Fruit fly (Drosophila melanogaster) whole organism, embryonic: Measurements from ENCODE around the gene mxt.

Source experiments
- Aef1 ChIP-seq: fragments of 200-800 bp; sonication (Bioruptor generic); IDR thresholded peaks from 3 replicates; pipeline ENCODE4 v1.3.6; 2022; ENCODE audit warnings: missing biosample characterization, missing genetic modification characterization
- BtbVII ChIP-seq: fragments of 200-800 bp; sonication (Bioruptor generic); optimal IDR thresholded peaks from 3 replicates; lab custom pipeline; 2017; ENCODE audit warnings: missing biosample characterization, mild to moderate bottlenecking, missing genetic modification characterization
- CG10366 ChIP-seq: fragments of 200-800 bp; sonication (Bioruptor generic); IDR thresholded peaks from 2 replicates; pipeline ENCODE4 v1.3.6; 2022; ENCODE audit warnings: missing biosample characterization, missing genetic modification characterization
- CG11560 ChIP-seq: fragments of 200-800 bp; sonication (Bioruptor generic); IDR thresholded peaks from 3 replicates; pipeline ENCODE4 v1.3.6; 2022; ENCODE audit warnings: missing biosample characterization, missing genetic modification characterization
- CG12391 ChIP-seq: fragments of 200-800 bp; sonication (Bioruptor generic); optimal IDR thresholded peaks from 3 replicates; lab custom pipeline; 2018; ENCODE audit warnings: missing biosample characterization, mild to moderate bottlenecking, missing genetic modification characterization, moderate library complexity
- CG12769 ChIP-seq: fragments of 200-800 bp; sonication (Bioruptor generic); optimal IDR thresholded peaks from 2 replicates; lab custom pipeline; 2019; ENCODE audit warnings: missing biosample characterization, mild to moderate bottlenecking, missing genetic modification characterization, moderate library complexity
- CG13624 ChIP-seq: fragments of 200-800 bp; sonication (Bioruptor generic); optimal IDR thresholded peaks from 2 replicates; lab custom pipeline; 2016; ENCODE audit warnings: missing biosample characterization, missing genetic modification characterization
- CG16815 ChIP-seq: fragments of 200-800 bp; sonication (Bioruptor generic); optimal IDR thresholded peaks from 3 replicates; lab custom pipeline; 2017; ENCODE audit warnings: missing biosample characterization, mild to moderate bottlenecking, missing genetic modification characterization
- CG17186 ChIP-seq: fragments of 200-800 bp; sonication (Bioruptor generic); optimal IDR thresholded peaks from 3 replicates; lab custom pipeline; 2017; ENCODE audit warnings: missing biosample characterization, missing genetic modification reagents, missing genetic modification characterization
- CG17912 ChIP-seq: fragments of 200-800 bp; sonication (Bioruptor generic); optimal IDR thresholded peaks from 2 replicates; lab custom pipeline; 2018; ENCODE audit warnings: missing biosample characterization, mild to moderate bottlenecking, missing genetic modification characterization
- CG30020 ChIP-seq: fragments of 200-800 bp; optimal IDR thresholded peaks from 2 replicates; lab custom pipeline; 2019; ENCODE audit warnings: missing biosample characterization, mild to moderate bottlenecking, missing genetic modification characterization, moderate library complexity
- CG31441 ChIP-seq: fragments of 200-800 bp; sonication (Bioruptor generic); IDR thresholded peaks from 2 replicates; pipeline ENCODE4 v1.3.6; 2022; ENCODE audit warnings: missing biosample characterization, missing genetic modification characterization
- CG34224 ChIP-seq: fragments of 200-800 bp; sonication (Bioruptor generic); IDR thresholded peaks from 3 replicates; pipeline ENCODE4 v1.3.6; 2022; ENCODE audit warnings: missing biosample characterization, missing genetic modification characterization; ENCODE audit not compliant: partially characterized antibody
- CG3726 ChIP-seq: fragments of 200-800 bp; sonication (Bioruptor generic); IDR thresholded peaks from 3 replicates; pipeline ENCODE4, ENCODE4 v1.3.6; 2022; ENCODE audit warnings: missing biosample characterization, missing genetic modification characterization
- CG6689 ChIP-seq: fragments of 200-800 bp; sonication (Bioruptor generic); IDR thresholded peaks from 2 replicates; pipeline ENCODE4 v1.3.6; 2022; ENCODE audit warnings: missing biosample characterization, missing genetic modification characterization
- CG7556 ChIP-seq: fragments of 200-800 bp; sonication (Bioruptor generic); optimal IDR thresholded peaks from 2 replicates; lab custom pipeline; 2017; ENCODE audit warnings: missing biosample characterization, mild to moderate bottlenecking, missing genetic modification characterization
- CG8478 ChIP-seq: fragments of >200 bp; optimal IDR thresholded peaks from 2 replicates; lab custom pipeline; 2018
- CG9876 ChIP-seq: fragments of 200-800 bp; sonication (Bioruptor generic); optimal IDR thresholded peaks from 2 replicates; lab custom pipeline; 2016; ENCODE audit warnings: missing biosample characterization, missing genetic modification characterization
- Dbx ChIP-seq: fragments of 200-800 bp; sonication (Bioruptor generic); IDR thresholded peaks from 3 replicates; pipeline ENCODE4 v1.3.6; 2022; ENCODE audit warnings: missing biosample characterization, missing genetic modification characterization
- HLHmδ ChIP-seq: fragments of 200-800 bp; sonication (Bioruptor generic); optimal IDR thresholded peaks from 2 replicates; lab custom pipeline; 2018; ENCODE audit warnings: missing biosample characterization, mild to moderate bottlenecking, missing genetic modification characterization, moderate library complexity
- Hr78 ChIP-seq, 2 experiments: fragments of 200-800 bp in 1 of 2; fragments of >200 bp in 1 of 2; sonication (Bioruptor generic) in 1 of 2; optimal IDR thresholded peaks; 2 replicates each; lab custom pipeline; 2017 to 2019; ENCODE audit warnings: missing biosample characterization in 2 of 2, missing genetic modification characterization in 2 of 2, mild to moderate bottlenecking in 1 of 2, moderate library complexity in 1 of 2
- MBD-R2 ChIP-seq: fragments of 200-800 bp; sonication (Bioruptor generic); IDR thresholded peaks from 2 replicates; pipeline ENCODE4 v1.3.6; 2022; ENCODE audit warnings: missing biosample characterization, missing genetic modification characterization
- Max ChIP-seq: fragments of 200-800 bp; sonication (Bioruptor generic); optimal IDR thresholded peaks from 2 replicates; lab custom pipeline; 2016; ENCODE audit warnings: missing biosample characterization, mild to moderate bottlenecking, missing genetic modification characterization
- NFAT ChIP-seq: fragments of 200-800 bp; sonication (Bioruptor generic); IDR thresholded peaks from 2 replicates; pipeline ENCODE4 v1.3.6; 2022; ENCODE audit warnings: missing biosample characterization, missing genetic modification characterization
- Nf-YA ChIP-seq: fragments of 200-800 bp; sonication (Bioruptor generic); IDR thresholded peaks from 2 replicates; pipeline ENCODE4 v1.3.6; 2022; ENCODE audit warnings: missing biosample characterization, missing genetic modification characterization
- Sry-δ ChIP-seq: fragments of 200-800 bp; sonication (Bioruptor generic); optimal IDR thresholded peaks from 2 replicates; lab custom pipeline; 2016; ENCODE audit warnings: missing biosample characterization, missing genetic modification characterization
- Usf ChIP-seq: fragments of 200-800 bp; sonication (Bioruptor generic); optimal IDR thresholded peaks from 2 replicates; lab custom pipeline; 2017; ENCODE audit warnings: missing genotype, missing biosample characterization, missing genetic modification characterization
- bab2 ChIP-seq: fragments of 200-800 bp; sonication (Bioruptor generic); optimal IDR thresholded peaks from 2 replicates; lab custom pipeline; 2016; ENCODE audit warnings: missing biosample characterization, missing genetic modification characterization
- cato ChIP-seq: fragments of 200-800 bp; sonication (Bioruptor generic); optimal IDR thresholded peaks from 2 replicates; lab custom pipeline; 2016; ENCODE audit warnings: missing biosample characterization, missing genetic modification characterization, borderline replicate concordance
- chn ChIP-seq: fragments of 200-800 bp; sonication (Bioruptor generic); optimal IDR thresholded peaks from 2 replicates; lab custom pipeline; 2016; ENCODE audit warnings: missing biosample characterization, missing genetic modification characterization
- crp ChIP-seq, 2 experiments: fragments of 200-800 bp; sonication (Bioruptor generic); optimal IDR thresholded peaks; 2 replicates in 1 of 2; 3 replicates in 1 of 2; lab custom pipeline; 2017; ENCODE audit warnings: missing biosample characterization in 2 of 2, missing genetic modification characterization in 2 of 2, mild to moderate bottlenecking in 1 of 2, moderate library complexity in 1 of 2
- dati ChIP-seq: fragments of 200-800 bp; sonication (Bioruptor generic); IDR thresholded peaks from 2 replicates; pipeline ENCODE4 v1.3.6; 2022; ENCODE audit warnings: missing biosample characterization, missing genetic modification characterization
- dmrt11E ChIP-seq: fragments of 200-800 bp; sonication (Bioruptor generic); optimal IDR thresholded peaks from 3 replicates; lab custom pipeline; 2018; ENCODE audit warnings: missing biosample characterization, mild to moderate bottlenecking, missing genetic modification characterization, moderate library complexity
- emc ChIP-seq: fragments of 200-800 bp; sonication (Bioruptor generic); optimal IDR thresholded peaks from 2 replicates; lab custom pipeline; 2016; ENCODE audit warnings: missing biosample characterization, missing genetic modification characterization
- h ChIP-seq: fragments of >200 bp; optimal IDR thresholded peaks from 2 replicates; lab custom pipeline; 2017
- hkb ChIP-seq, 2 experiments: fragments of 200-800 bp in 1 of 2; fragments of >200 bp in 1 of 2; sonication (Bioruptor generic) in 1 of 2; IDR thresholded peaks in 1 of 2; optimal IDR thresholded peaks in 1 of 2; 2 replicates each; pipeline versions ENCODE4 v1.3.6 to Lab custom; 2017 to 2022; ENCODE audit warnings: missing biosample characterization in 1 of 2, missing genetic modification characterization in 1 of 2
- klu ChIP-seq: fragments of 200-800 bp; sonication (Bioruptor generic); IDR thresholded peaks from 2 replicates; pipeline ENCODE4 v1.3.6; 2022; ENCODE audit warnings: missing biosample characterization, missing genetic modification characterization
- lov ChIP-seq, 2 experiments: fragments of 200-800 bp in 1 of 2; fragments of >200 bp in 1 of 2; sonication (Bioruptor generic) in 1 of 2; IDR thresholded peaks in 1 of 2; optimal IDR thresholded peaks in 1 of 2; 2 replicates in 1 of 2; 3 replicates in 1 of 2; pipeline versions ENCODE4 v1.3.6 to Lab custom; 2017 to 2022; ENCODE audit warnings: missing biosample characterization in 1 of 2, missing genetic modification characterization in 1 of 2
- mirr ChIP-seq: fragments of 200-800 bp; sonication (Bioruptor generic); optimal IDR thresholded peaks from 3 replicates; lab custom pipeline; 2018; ENCODE audit warnings: missing biosample characterization, mild to moderate bottlenecking, missing genetic modification characterization
- mld ChIP-seq: fragments of 200-800 bp; sonication (Bioruptor generic); IDR thresholded peaks from 3 replicates; pipeline ENCODE4 v1.3.6; 2022; ENCODE audit warnings: missing biosample characterization, missing genetic modification characterization; ENCODE audit not compliant: partially characterized antibody
- odd ChIP-seq: fragments of 200-800 bp; sonication (Bioruptor generic); optimal IDR thresholded peaks from 2 replicates; lab custom pipeline; 2017; ENCODE audit warnings: missing biosample characterization, mild to moderate bottlenecking, missing genetic modification characterization
- otp ChIP-seq: fragments of 200-800 bp; sonication (Bioruptor generic); IDR thresholded peaks from 3 replicates; pipeline ENCODE4, ENCODE4 v1.3.6; 2022; ENCODE audit warnings: missing biosample characterization, missing genetic modification characterization
- pho ChIP-seq: fragments of 200-800 bp; sonication (Bioruptor generic); optimal IDR thresholded peaks from 2 replicates; lab custom pipeline; 2016; ENCODE audit warnings: missing biosample characterization, missing genetic modification characterization
- sens ChIP-seq: fragments of 200-800 bp; sonication (Bioruptor generic); peaks from one replicate; lab custom pipeline; 2016; ENCODE audit warnings: missing biosample characterization, missing genetic modification characterization
- sens-2 ChIP-seq: fragments of 200-800 bp; sonication (Bioruptor generic); IDR thresholded peaks from 2 replicates; pipeline ENCODE4 v1.3.6; 2022; ENCODE audit warnings: missing biosample characterization, missing genetic modification characterization
- sisA ChIP-seq: fragments of 200-800 bp; sonication (Bioruptor generic); IDR thresholded peaks from 2 replicates; pipeline ENCODE4 v1.3.6; 2022; ENCODE audit warnings: missing biosample characterization, missing genetic modification characterization
- slbo ChIP-seq: fragments of 200-800 bp; sonication (Bioruptor generic); IDR thresholded peaks from 2 replicates; pipeline ENCODE4 v1.3.6; 2022; ENCODE audit warnings: missing biosample characterization, missing genetic modification characterization
- sob ChIP-seq: fragments of 200-800 bp; sonication (Bioruptor generic); IDR thresholded peaks from 2 replicates; pipeline ENCODE4 v1.3.6; 2022; ENCODE audit warnings: missing biosample characterization, missing genetic modification characterization
- wor ChIP-seq: fragments of 200-800 bp; sonication (Bioruptor generic); IDR thresholded peaks from 2 replicates; pipeline ENCODE4 v1.3.6; 2022; ENCODE audit warnings: missing biosample characterization, missing genetic modification characterization
- zfh2 ChIP-seq: fragments of 200-800 bp; sonication (Bioruptor generic); optimal IDR thresholded peaks from 2 replicates; lab custom pipeline; 2016; ENCODE audit warnings: missing biosample characterization, missing genetic modification characterization

Gene mxt

DNA sequence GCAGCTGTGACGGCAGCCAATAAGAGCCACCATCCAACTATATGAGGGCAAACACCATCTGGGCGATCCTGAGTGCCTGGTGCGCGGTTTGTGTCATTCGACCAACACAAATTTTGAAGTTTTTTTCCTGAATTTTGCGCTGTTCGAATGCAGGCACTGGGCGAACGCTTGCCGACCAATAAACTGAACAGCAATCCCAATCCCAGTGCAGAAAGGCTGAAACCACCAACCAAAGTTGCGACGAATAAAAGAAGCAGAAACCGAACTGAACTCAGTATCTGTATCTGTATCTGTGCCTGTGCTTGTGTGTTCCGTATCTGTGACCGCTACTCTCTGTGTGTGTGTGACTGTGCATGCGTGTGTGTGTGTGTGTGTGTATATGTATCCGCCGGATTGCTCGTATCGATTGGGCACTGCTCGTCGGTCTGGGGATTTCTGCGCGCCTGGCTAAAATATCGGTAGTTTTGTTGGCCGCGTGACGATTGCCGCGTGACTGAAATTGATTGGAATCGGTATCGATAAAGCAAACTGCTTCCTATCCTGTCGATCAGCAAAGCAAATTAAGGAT, 35.5 kb downstream of the mxt start (continued):
- TF ChIP-seq CG6689 (no peak), CG12391 (no peak), CG8478 (lab: Kevin White, UChicago) (peak; percentile 99), Nf-YA (GFP tag; lab: Robert Waterston, UW) (peak; percentile 71), mld (GFP tag; lab: Robert Waterston, UW) (peak; percentile 55; the same call in 1 of the 3 replicates), otp (GFP tag; lab: Robert Waterston, UW) (no peak; the same call in 2 of the 3 replicates), CG31441 (GFP tag; lab: Robert Waterston, UW) (no peak), CG30020 (no peak), MBD-R2 (GFP tag; lab: Robert Waterston, UW) (no peak), CG9876 (GFP tag; lab: Kevin White, UChicago) (no peak), dmrt11E (tag; lab: Kevin White, UChicago) (no peak), slbo (GFP tag; lab: Robert Waterston, UW) (no peak), cato (GFP tag; lab: Kevin White, UChicago) (no peak), Hr78 (GFP tag; optimal IDR thresholded peaks at IDR 0.05; lab: Kevin White, UChicago) (peak in 1 of 2 experiments; percentile 52), pho (GFP tag; lab: Kevin White, UChicago) (no peak), NFAT (peak; percentile 32; the same call in 1 of the 2 replicates), zfh2 (GFP tag; lab: Kevin White, UChicago) (no peak), Dbx (GFP tag; lab: Robert Waterston, UW) (peak; percentile 43; the same call in 1 of the 3 replicates), mirr (peak; percentile 72), CG10366 (GFP tag; lab: Robert Waterston, UW) (no peak), CG17912 (GFP tag; lab: Kevin White, UChicago) (peak; percentile 53), Usf (GFP tag; lab: Kevin White, UChicago) (no peak), hkb (optimal IDR thresholded peaks at IDR 0.05; lab: Kevin White, UChicago) (no peak), hkb (GFP tag; IDR thresholded peaks at IDR 0.05; lab: Robert Waterston, UW) (peak; percentile 31; the same call in 1 of the 2 replicates), Max (no peak), CG3726 (GFP tag; lab: Robert Waterston, UW) (no peak), CG16815 (GFP tag; lab: Kevin White, UChicago) (no peak), CG11560 (tag; lab: Robert Waterston, UW) (no peak), odd (GFP tag; lab: Kevin White, UChicago) (no peak), CG12769 (tag; lab: Kevin White, UChicago) (peak; percentile 99), BtbVII (GFP tag; lab: Kevin White, UChicago) (peak; percentile 36), CG34224 (GFP tag; lab: Robert Waterston, UW) (peak; percentile 80), CG13624 (GFP tag; lab: Kevin White, UChicago) (no peak), CG17186 (no peak), sisA (GFP tag; lab: Robert Waterston, UW) (no peak), klu (no peak), chn (GFP tag; lab: Kevin White, UChicago) (no peak), emc (GFP tag; lab: Kevin White, UChicago) (no peak), HLHmδ (GFP tag; lab: Kevin White, UChicago) (peak; percentile 82), Sry-δ (GFP tag; lab: Kevin White, UChicago) (no peak), sob (GFP tag; lab: Robert Waterston, UW) (no peak; the same call in 1 of the 2 replicates), lov (optimal IDR thresholded peaks at IDR 0.05; lab: Kevin White, UChicago) (no peak), lov (GFP tag; IDR thresholded peaks at IDR 0.05; lab: Robert Waterston, UW) (0 out of 3 replicates have a peak, but pooled peaks have one; percentile 58), Aef1 (GFP tag; lab: Robert Waterston, UW) (no peak), h (no peak), sens-2 (no peak), crp (GFP tag; optimal IDR thresholded peaks at IDR 0.05; lab: Kevin White, UChicago) (no peak), bab2 (GFP tag; lab: Kevin White, UChicago) (no peak), CG7556 (no peak), sens (GFP tag; lab: Kevin White, UChicago) (no peak), wor (GFP tag; lab: Robert Waterston, UW) (no peak), dati (GFP tag; lab: Robert Waterston, UW) (no peak)
